Fruit fly (Drosophila melanogaster) whole organism, pupa: ENCODE results near the gene CG4570.

Experiments used
- CG10348 ChIP-seq: fragments of 200-800 bp; sonication (Bioruptor generic); IDR thresholded peaks from 2 replicates; pipeline ENCODE4 v1.3.6; 2022; ENCODE audit warnings: missing biosample characterization, missing genetic modification characterization
- CG15710 ChIP-seq: fragments of 200-800 bp; sonication (Bioruptor generic); optimal IDR thresholded peaks from 2 replicates; lab custom pipeline; 2018; ENCODE audit warnings: missing biosample characterization, mild to moderate bottlenecking, missing genetic modification characterization, moderate library complexity
- Pif1A ChIP-seq: fragments of 200-800 bp; sonication (Bioruptor generic); optimal IDR thresholded peaks from 3 replicates; lab custom pipeline; 2016; ENCODE audit warnings: missing biosample characterization, missing genetic modification characterization
- Pif1B ChIP-seq: fragments of 200-800 bp; sonication (Bioruptor generic); optimal IDR thresholded peaks from 3 replicates; lab custom pipeline; 2016; ENCODE audit warnings: missing biosample characterization, missing genetic modification characterization
- rn ChIP-seq: fragments of 200-800 bp; sonication (Bioruptor generic); IDR thresholded peaks from 2 replicates; pipeline ENCODE4 v1.3.6; 2022; ENCODE audit warnings: missing biosample characterization, missing genetic modification characterization

dm6 chr3R:10888300-10888632 lies 31.7 kb downstream of the CG4570 start:
- TF ChIP-seq CG15710 (tag; lab: Kevin White, UChicago): no peak
- no peak for TF ChIP-seq CG10348
- TF ChIP-seq Pif1B (GFP tag; lab: Kevin White, UChicago): no peak
- TF ChIP-seq rn: no peak
- no peak for TF ChIP-seq Pif1A
